Worm (Caenorhabditis elegans) whole organism, L1 larva: ENCODE results near the gene fut-1.

Source experiments
- C34B4.2 ChIP-seq: sonication (generic microtip); optimal IDR thresholded peaks from 2 replicates; lab custom pipeline; 2017; ENCODE audit warnings: mild to moderate bottlenecking, missing genetic modification characterization, missing compliant biosample characterization
- alr-1 ChIP-seq: fragments of 200-800 bp; sonication (Bioruptor generic); optimal IDR thresholded peaks from 2 replicates; lab custom pipeline; 2018; ENCODE audit warnings: borderline replicate concordance, mild to moderate bottlenecking, missing genetic modification characterization, missing compliant biosample characterization
- ama-1 ChIP-seq: fragments of 150-350 bp; optimal IDR thresholded peaks from 2 replicates; lab custom pipeline; 2014
- ceh-63 ChIP-seq: fragments of 200-800 bp; sonication (Bioruptor generic); optimal IDR thresholded peaks from 2 replicates; lab custom pipeline; 2018; ENCODE audit warnings: mild to moderate bottlenecking, missing genetic modification characterization, missing compliant biosample characterization
- ceh-82 ChIP-seq, 3 experiments: fragments of 150-350 bp in 1 of 3; sonication (generic microtip) in 2 of 3; optimal IDR thresholded peaks; 2 replicates each; lab custom pipeline; 2014 to 2017; ENCODE audit warnings: missing biosample characterization in 3 of 3, missing genetic modification characterization in 3 of 3
- ceh-88 ChIP-seq: fragments of 200-800 bp; sonication (Bioruptor generic); IDR thresholded peaks from 2 replicates; pipeline ENCODE4 v1.3.6; 2022; ENCODE audit warnings: missing genetic modification characterization, missing compliant biosample characterization
- ces-1 ChIP-seq: fragments of 150-350 bp; optimal IDR thresholded peaks from 2 replicates; lab custom pipeline; 2014; ENCODE audit warnings: missing biosample characterization, missing genetic modification reagents, missing genetic modification characterization
- dsc-1 ChIP-seq: sonication (generic microtip); optimal IDR thresholded peaks from 2 replicates; lab custom pipeline; 2016; ENCODE audit warnings: mild to moderate bottlenecking, missing genetic modification characterization, missing compliant biosample characterization
- efl-3 ChIP-seq: fragments of 200-800 bp; sonication (Bioruptor generic); optimal IDR thresholded peaks from 2 replicates; lab custom pipeline; 2018; ENCODE audit warnings: mild to moderate bottlenecking, missing genetic modification characterization, missing compliant biosample characterization
- elt-2 ChIP-seq: sonication (generic microtip); optimal IDR thresholded peaks from 2 replicates; lab custom pipeline; 2016; ENCODE audit warnings: missing genetic modification characterization, mild to moderate bottlenecking, inconsistent platforms, missing compliant biosample characterization, missing genetic modification reagents
- elt-3 ChIP-seq, 6 experiments: fragments of 150-350 bp in 1 of 6; sonication (generic microtip); optimal IDR thresholded peaks; 2 replicates each; lab custom pipeline; 2017 to 2018; ENCODE audit warnings: missing biosample characterization in 6 of 6, missing genetic modification characterization in 6 of 6, inconsistent platforms in 1 of 6
- fkh-10 ChIP-seq: sonication (generic microtip); optimal IDR thresholded peaks from 2 replicates; lab custom pipeline; 2017; ENCODE audit warnings: missing biosample characterization, missing genetic modification reagents, missing genetic modification characterization
- fkh-8 ChIP-seq: sonication (generic microtip); optimal IDR thresholded peaks from 2 replicates; lab custom pipeline; 2016; ENCODE audit warnings: mild to moderate bottlenecking, missing genetic modification characterization, missing compliant biosample characterization
- grh-1 ChIP-seq: fragments of 200-800 bp; sonication (Bioruptor generic); IDR thresholded peaks from 2 replicates; pipeline ENCODE4 v1.3.6; 2022; ENCODE audit warnings: missing genetic modification reagents, missing genetic modification characterization, missing compliant biosample characterization
- hlh-4 ChIP-seq: sonication (generic microtip); optimal IDR thresholded peaks from 2 replicates; lab custom pipeline; 2016; ENCODE audit warnings: mild to moderate bottlenecking, missing genetic modification characterization, missing compliant biosample characterization
- irx-1 ChIP-seq: sonication (generic microtip); optimal IDR thresholded peaks from 2 replicates; lab custom pipeline; 2016; ENCODE audit warnings: missing genetic modification characterization, missing compliant biosample characterization
- lin-14 ChIP-seq: fragments of 200-800 bp; sonication (Bioruptor generic); optimal IDR thresholded peaks from 2 replicates; lab custom pipeline; 2018; ENCODE audit warnings: mild to moderate bottlenecking, missing genetic modification characterization, moderate library complexity, missing compliant biosample characterization
- lir-3 ChIP-seq: sonication (generic microtip); optimal IDR thresholded peaks from 2 replicates; lab custom pipeline; 2016; ENCODE audit warnings: mild to moderate bottlenecking, missing genetic modification characterization, moderate library complexity, missing compliant biosample characterization; ENCODE audit not compliant: poor library complexity
- lsy-2 ChIP-seq, 2 experiments: fragments of 150-350 bp; optimal IDR thresholded peaks; 2 replicates each; lab custom pipeline; 2014; ENCODE audit warnings: missing biosample characterization in 2 of 2, missing genetic modification characterization in 2 of 2
- mab-9 ChIP-seq: fragments of 200-800 bp; sonication (Bioruptor generic); IDR thresholded peaks from 2 replicates; pipeline ENCODE4 v1.3.6; 2022; ENCODE audit warnings: missing genetic modification reagents, missing genetic modification characterization, missing compliant biosample characterization
- mdl-1 ChIP-seq, 2 experiments: fragments of 150-350 bp; optimal IDR thresholded peaks; 2 replicates each; lab custom pipeline; 2014 to 2017; ENCODE audit warnings: missing biosample characterization in 2 of 2, missing genetic modification characterization in 2 of 2, inconsistent platforms in 1 of 2
- mef-2 ChIP-seq: fragments of 150-350 bp; optimal IDR thresholded peaks from 2 replicates; lab custom pipeline; 2014; ENCODE audit warnings: missing biosample characterization, missing genetic modification characterization
- nhr-12 ChIP-seq: sonication (generic microtip); optimal IDR thresholded peaks from 2 replicates; lab custom pipeline; 2017; ENCODE audit warnings: missing biosample characterization, missing genetic modification characterization
- nhr-19 ChIP-seq: fragments of 200-800 bp; sonication (Bioruptor generic); conservative IDR thresholded peaks from 2 replicates; pipeline ENCODE4 v1.3.6; 2022; ENCODE audit warnings: missing genetic modification characterization, missing compliant biosample characterization
- nhr-47 ChIP-seq: sonication (generic microtip); optimal IDR thresholded peaks from 2 replicates; lab custom pipeline; 2016; ENCODE audit warnings: mild to moderate bottlenecking, missing genetic modification characterization, moderate library complexity, missing compliant biosample characterization
- nhr-71 ChIP-seq: sonication (generic microtip); optimal IDR thresholded peaks from 2 replicates; lab custom pipeline; 2016; ENCODE audit warnings: mild to moderate bottlenecking, missing genetic modification characterization, moderate library complexity, missing compliant biosample characterization
- nhr-77 ChIP-seq: fragments of 150-350 bp; optimal IDR thresholded peaks from 2 replicates; lab custom pipeline; 2014; ENCODE audit warnings: missing biosample characterization, missing genetic modification characterization
- nhr-84 ChIP-seq: sonication (generic microtip); optimal IDR thresholded peaks from 2 replicates; lab custom pipeline; 2017; ENCODE audit warnings: missing biosample characterization, missing genetic modification characterization
- nhr-85 ChIP-seq: sonication (generic microtip); peaks from one replicate; lab custom pipeline; 2016; ENCODE audit warnings: missing genetic modification characterization, inconsistent platforms, missing compliant biosample characterization
- pax-3 ChIP-seq: fragments of 200-800 bp; sonication (Bioruptor generic); optimal IDR thresholded peaks from 2 replicates; lab custom pipeline; 2018; ENCODE audit warnings: mild to moderate bottlenecking, missing genetic modification characterization, moderate library complexity, missing compliant biosample characterization
- pqm-1 ChIP-seq: sonication (generic microtip); optimal IDR thresholded peaks from 3 replicates; lab custom pipeline; 2017; ENCODE audit warnings: missing biosample characterization, missing genetic modification characterization
- rnt-1 ChIP-seq: sonication (generic microtip); optimal IDR thresholded peaks from 2 replicates; lab custom pipeline; 2016; ENCODE audit warnings: mild to moderate bottlenecking, missing genetic modification characterization, moderate library complexity, missing compliant biosample characterization
- snpc-4 ChIP-seq: fragments of 150-350 bp; optimal IDR thresholded peaks from 2 replicates; lab custom pipeline; 2014; ENCODE audit warnings: missing biosample characterization, missing genetic modification characterization
- snu-23 ChIP-seq: sonication (generic microtip); optimal IDR thresholded peaks from 2 replicates; lab custom pipeline; 2016; ENCODE audit warnings: missing genetic modification characterization, missing compliant biosample characterization
- sox-4 ChIP-seq: sonication (generic microtip); optimal IDR thresholded peaks from 2 replicates; lab custom pipeline; 2016; ENCODE audit warnings: missing genetic modification characterization, missing compliant biosample characterization
- sptf-1 ChIP-seq: fragments of 150-350 bp; optimal IDR thresholded peaks from 2 replicates; lab custom pipeline; 2014; ENCODE audit warnings: missing biosample characterization, missing genetic modification characterization
- tbx-2 ChIP-seq: sonication (generic microtip); optimal IDR thresholded peaks from 2 replicates; lab custom pipeline; 2016; ENCODE audit warnings: missing genetic modification characterization, missing compliant biosample characterization
- tlp-1 ChIP-seq: fragments of 150-350 bp; optimal IDR thresholded peaks from 2 replicates; lab custom pipeline; 2014; ENCODE audit warnings: missing biosample characterization, missing genetic modification characterization
- unc-130 ChIP-seq: fragments of 150-350 bp; optimal IDR thresholded peaks from 2 replicates; lab custom pipeline; 2017; ENCODE audit warnings: missing biosample characterization, missing genetic modification characterization, inconsistent platforms
- unc-30 ChIP-seq: sonication (generic microtip); optimal IDR thresholded peaks from 2 replicates; lab custom pipeline; 2017; ENCODE audit warnings: missing biosample characterization, missing genetic modification characterization
- unc-62 ChIP-seq: fragments of 150-350 bp; optimal IDR thresholded peaks from 2 replicates; lab custom pipeline; 2014; ENCODE audit warnings: missing biosample characterization, missing genetic modification reagents, missing genetic modification characterization
- vab-15 ChIP-seq: sonication (generic microtip); optimal IDR thresholded peaks from 2 replicates; lab custom pipeline; 2017; ENCODE audit warnings: missing genotype, mild to moderate bottlenecking, missing genetic modification characterization, missing compliant biosample characterization
- xbp-1 ChIP-seq: sonication (generic microtip); optimal IDR thresholded peaks from 2 replicates; lab custom pipeline; 2016; ENCODE audit warnings: missing genetic modification characterization, missing compliant biosample characterization
- zip-4 ChIP-seq: fragments of 200-800 bp; sonication (Bioruptor generic); optimal IDR thresholded peaks from 2 replicates; lab custom pipeline; 2018; ENCODE audit warnings: mild to moderate bottlenecking, missing genetic modification characterization, moderate library complexity, missing compliant biosample characterization
- ztf-11 ChIP-seq, 2 experiments: sonication (generic microtip); optimal IDR thresholded peaks; 2 replicates each; lab custom pipeline; 2016 to 2017; ENCODE audit warnings: missing genetic modification characterization in 2 of 2, missing biosample characterization in 1 of 2, missing compliant biosample characterization in 1 of 2
- ztf-4 ChIP-seq: fragments of 150-350 bp; optimal IDR thresholded peaks from 2 replicates; lab custom pipeline; 2014; ENCODE audit warnings: missing biosample characterization, missing genetic modification characterization

Gene fut-1

DNA sequence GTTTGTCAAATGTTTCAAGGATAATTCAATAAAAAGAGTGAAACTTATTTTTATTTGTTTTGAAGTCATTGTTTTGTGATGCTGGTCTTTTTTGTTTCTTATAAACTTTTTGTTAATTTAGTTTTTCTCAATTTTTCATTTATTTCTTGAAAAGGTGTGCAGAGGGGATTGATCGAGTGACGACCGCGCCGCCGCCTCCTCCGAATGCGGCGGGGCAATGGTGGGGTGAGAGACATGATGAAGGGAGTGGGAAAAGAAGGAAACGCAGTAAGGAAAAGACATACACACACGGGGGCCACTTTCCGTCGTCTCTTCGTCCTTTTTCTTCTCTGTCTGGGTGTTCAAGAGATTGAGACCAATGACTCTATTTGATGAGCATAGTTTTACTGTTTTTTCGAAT lies 10.0 kb upstream of the fut-1 start (continued):
- TF ChIP-seq ceh-82 (tag; optimal IDR thresholded peaks at IDR 0.05; lab: Kevin White, UChicago) (peak in 1 of 3 experiments; percentile 7), nhr-47 (tag; lab: Kevin White, UChicago) (no peak), lin-14 (GFP tag; lab: Kevin White, UChicago) (peak; percentile 60), efl-3 (GFP tag; lab: Kevin White, UChicago) (no peak)

DNA sequence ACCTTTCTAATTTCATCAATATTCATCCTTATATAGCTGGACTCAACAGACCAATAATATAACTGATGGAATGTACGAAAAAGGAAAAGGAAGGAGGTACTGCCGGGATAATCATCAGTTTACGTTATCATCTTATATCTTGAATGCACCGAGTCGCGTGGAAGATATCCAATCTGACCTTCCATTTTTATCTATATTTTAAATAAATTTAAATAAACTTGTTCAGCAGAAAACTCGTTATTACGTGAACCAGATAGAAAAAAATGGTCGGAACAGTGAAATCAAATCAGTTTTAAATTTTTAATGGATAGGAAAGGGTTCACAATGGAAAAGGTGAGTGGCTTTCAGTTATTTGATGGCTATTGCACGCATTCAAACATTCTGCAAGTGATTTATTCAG lies 7.5 kb upstream of the fut-1 start, which contains the start of gene pah-1:
Gene pah-1, minus strand, starts transcription at position 101 of the 400 bp plus-strand sequence.
- no peak for TF ChIP-seq sox-4 (tag; lab: Kevin White, UChicago)

DNA sequence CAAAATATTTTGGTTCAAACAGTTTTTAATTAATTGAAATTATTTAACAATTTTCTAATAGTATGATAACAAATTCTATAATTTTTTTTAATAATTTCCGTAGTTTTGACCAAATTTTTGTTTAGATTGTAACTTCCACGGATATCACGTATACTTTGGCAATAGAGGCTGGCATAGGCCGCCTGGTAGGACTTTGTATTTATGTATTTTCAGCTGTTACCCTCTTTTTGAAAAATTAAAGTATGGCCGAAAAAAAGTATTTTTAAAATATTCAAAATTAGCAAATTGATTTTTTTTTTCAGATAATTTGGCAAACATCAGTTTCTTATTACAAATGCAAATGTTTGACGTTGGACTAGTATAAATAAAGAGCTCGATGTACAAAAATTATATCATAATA lies 7.1 kb upstream of the fut-1 start, which contains the start of the genes nsph-1.1 and K08F8.15:
Gene nsph-1.1, plus strand, starts transcription at position 301 of the 400 bp plus-strand sequence.
Gene K08F8.15, plus strand, starts transcription at position 335 of the 400 bp plus-strand sequence.
- no peak for TF ChIP-seq snu-23
- TF ChIP-seq ztf-11 (tag; optimal IDR thresholded peaks at IDR 0.05; lab: Kevin White, UChicago) = no peak

DNA sequence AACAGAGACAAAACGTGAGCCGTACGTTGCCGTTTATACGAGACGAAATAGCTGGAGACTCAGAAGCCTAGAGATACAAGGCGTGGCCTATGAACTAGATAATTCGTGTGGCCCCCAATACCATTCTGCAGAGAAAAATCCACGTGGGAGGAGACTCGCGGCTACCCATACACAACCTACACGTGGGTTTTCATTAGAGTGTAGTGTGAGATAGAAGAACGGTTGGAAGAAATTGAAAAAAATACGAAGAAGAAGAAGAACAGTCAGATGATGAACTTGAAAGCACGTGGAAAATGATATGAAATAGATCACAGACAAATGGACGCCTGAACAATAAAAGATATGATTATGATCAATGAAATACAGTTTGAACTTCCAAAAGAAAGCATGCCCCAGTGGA lies 5.7 kb upstream of the fut-1 start:
- peak; percentile 31 for TF ChIP-seq tbx-2 (tag; lab: Kevin White, UChicago)
- no peak for TF ChIP-seq ama-1 (lab: Kevin White, UChicago)
- TF ChIP-seq grh-1 (GFP tag; lab: Robert Waterston, UW) = no peak
- TF ChIP-seq ceh-88 (GFP tag; lab: Robert Waterston, UW) = no peak
- TF ChIP-seq snu-23 = peak; percentile 29
- peak in 2 of 6 experiments; percentile 57 to 60 for TF ChIP-seq elt-3 (tag; optimal IDR thresholded peaks at IDR 0.05; lab: Kevin White, UChicago)
- no peak for TF ChIP-seq ztf-4 (tag; lab: Kevin White, UChicago)
- no peak for TF ChIP-seq xbp-1
- no peak for TF ChIP-seq ces-1
- TF ChIP-seq hlh-4 (tag; lab: Kevin White, UChicago) = no peak
- no peak for TF ChIP-seq fkh-8 (tag; lab: Kevin White, UChicago)
- TF ChIP-seq mdl-1 (tag; optimal IDR thresholded peaks at IDR 0.05; lab: Kevin White, UChicago) = peak in 1 of 2 experiments; percentile 76
- no peak for TF ChIP-seq elt-2 (tag; lab: Kevin White, UChicago)
- TF ChIP-seq unc-62 (GFP tag; lab: Kevin White, UChicago) = no peak
- TF ChIP-seq ceh-82 (tag; optimal IDR thresholded peaks at IDR 0.05; lab: Kevin White, UChicago) = no peak
- TF ChIP-seq nhr-71 (tag; lab: Kevin White, UChicago) = peak; percentile 46
- TF ChIP-seq rnt-1 (tag; lab: Kevin White, UChicago) = no peak
- TF ChIP-seq C34B4.2 (tag; lab: Kevin White, UChicago) = no peak
- no peak for TF ChIP-seq nhr-77 (tag; lab: Kevin White, UChicago)
- TF ChIP-seq mef-2 (tag; lab: Kevin White, UChicago) = no peak
- TF ChIP-seq sptf-1 (tag; lab: Kevin White, UChicago) = no peak
- no peak for TF ChIP-seq pax-3 (tag; lab: Kevin White, UChicago)
- TF ChIP-seq alr-1 (tag; lab: Kevin White, UChicago) = no peak
- TF ChIP-seq tlp-1 (tag; lab: Kevin White, UChicago) = no peak
- TF ChIP-seq nhr-84 = no peak
- no peak for TF ChIP-seq unc-130 (tag; lab: Kevin White, UChicago)
- TF ChIP-seq ztf-11 (tag; optimal IDR thresholded peaks at IDR 0.05; lab: Kevin White, UChicago) = no peak
- TF ChIP-seq mab-9 = no peak
- TF ChIP-seq nhr-47 (tag; lab: Kevin White, UChicago) = no peak
- no peak for TF ChIP-seq nhr-19 (GFP tag; lab: Robert Waterston, UW)
- no peak for TF ChIP-seq unc-30 (tag; lab: Kevin White, UChicago)
- no peak for TF ChIP-seq snpc-4
- TF ChIP-seq irx-1 (tag; lab: Kevin White, UChicago) = no peak
- TF ChIP-seq nhr-12 (tag; lab: Kevin White, UChicago) = no peak
- no peak for TF ChIP-seq pqm-1
- no peak for TF ChIP-seq fkh-10 (GFP tag; lab: Kevin White, UChicago)
- TF ChIP-seq ceh-63 (GFP tag; lab: Kevin White, UChicago) = no peak
- no peak for TF ChIP-seq lir-3 (tag; lab: Kevin White, UChicago)
- TF ChIP-seq vab-15 = no peak
- no peak for TF ChIP-seq zip-4 (GFP tag; lab: Kevin White, UChicago)
- no peak for TF ChIP-seq lsy-2 (tag; optimal IDR thresholded peaks at IDR 0.05; lab: Kevin White, UChicago)
- peak; percentile 90 for TF ChIP-seq nhr-85 (tag; lab: Kevin White, UChicago)
- no peak for TF ChIP-seq dsc-1 (tag; lab: Kevin White, UChicago)
